Fruit fly (Drosophila melanogaster) whole organism, larva: ENCODE results near the gene CNMaR.

ENCODE experiments used
- noc ChIP-seq: fragments of 200-800 bp; sonication (Bioruptor generic); optimal IDR thresholded peaks from 3 replicates; lab custom pipeline; 2019; ENCODE audit warnings: missing biosample characterization, mild to moderate bottlenecking, missing genetic modification characterization, moderate library complexity

The CNMaR gene

DNA sequence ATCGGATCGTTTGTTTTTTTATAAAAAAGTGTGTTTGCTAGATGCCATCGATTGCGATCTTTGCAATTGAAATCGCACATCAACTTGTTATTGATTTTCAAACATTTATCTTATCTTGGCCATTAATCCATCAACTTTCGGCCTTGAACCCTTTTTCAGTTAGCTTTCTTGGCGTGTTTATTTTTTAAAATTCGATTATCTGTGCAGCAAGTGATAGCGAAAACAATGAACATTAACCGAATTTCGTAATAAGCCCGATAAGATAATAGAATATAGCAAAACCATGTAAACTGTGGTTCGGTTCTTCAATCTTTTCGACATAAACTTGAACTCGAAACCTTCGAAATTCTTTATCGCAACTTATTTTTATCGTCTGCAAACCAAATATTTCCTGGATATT lies 30.4 kb downstream of the CNMaR start:
- no peak for TF ChIP-seq noc (tag; lab: Kevin White, UChicago)

DNA sequence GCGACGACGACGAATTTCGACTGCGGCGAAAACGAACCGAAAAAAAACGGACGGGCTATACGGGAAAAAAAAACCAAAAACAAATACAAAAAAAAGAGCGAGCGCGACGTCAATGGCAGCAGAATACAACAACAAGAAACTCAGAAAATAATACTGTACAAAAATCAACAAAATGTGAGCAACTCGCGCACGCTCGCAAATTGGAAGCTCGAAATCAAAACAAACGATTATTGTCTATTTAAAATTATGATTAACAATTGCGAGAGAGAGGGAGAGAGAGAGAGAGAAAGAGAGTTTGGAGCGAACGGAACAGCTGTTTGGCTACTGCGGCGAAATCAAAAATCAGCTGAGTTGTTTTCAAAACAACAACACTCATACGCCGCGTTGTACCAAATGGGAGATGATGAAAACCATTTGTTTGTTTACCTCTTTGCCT lies 31.6 kb downstream of the CNMaR start:
- TF ChIP-seq noc (tag; lab: Kevin White, UChicago) = peak; percentile 31

- no peak for TF ChIP-seq noc (tag; lab: Kevin White, UChicago)
These were observed 33.4 kb downstream of the CNMaR start for dm6 chr3L:9677260-9677659.

DNA sequence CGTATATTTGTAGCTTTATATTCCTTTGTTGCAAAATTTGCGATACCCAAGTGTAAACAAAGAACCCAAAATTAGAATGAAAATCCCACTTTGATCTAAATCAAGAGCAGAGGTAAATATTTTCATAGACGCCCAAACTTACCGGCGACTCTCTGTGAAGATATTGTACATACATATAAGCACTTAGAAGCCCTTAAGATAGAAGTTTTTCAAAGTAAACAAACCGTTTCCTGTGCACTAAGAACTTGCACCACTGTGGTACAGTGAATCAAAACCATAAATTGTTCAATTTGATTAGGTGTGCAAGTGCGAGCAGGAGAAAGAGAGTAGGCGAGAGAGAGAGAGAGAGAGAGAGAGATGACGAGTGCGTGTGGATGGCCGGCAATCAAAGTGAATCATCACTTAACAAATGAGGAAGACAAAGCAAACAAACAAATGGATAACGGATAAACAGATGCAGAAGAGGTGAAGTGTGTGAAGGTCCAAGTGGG lies 34.1 kb downstream of the CNMaR start:
- TF ChIP-seq noc (tag; lab: Kevin White, UChicago) = no peak

dm6 chr3L:9678994-9679393 lies 35.1 kb downstream of the CNMaR start, which contains the start of the genes fry and CG16717:
fry (minus strand) TSS chr3L:9679103.
CG16717 (plus strand) TSS chr3L:9679201.
- no peak for TF ChIP-seq noc (tag; lab: Kevin White, UChicago)

dm6 chr3L:9680968-9681367 lies 37.1 kb downstream of the CNMaR start, which contains the start of gene alphaTub67C:
alphaTub67C (plus strand) TSS chr3L:9681268.
- no peak for TF ChIP-seq noc (tag; lab: Kevin White, UChicago)

DNA sequence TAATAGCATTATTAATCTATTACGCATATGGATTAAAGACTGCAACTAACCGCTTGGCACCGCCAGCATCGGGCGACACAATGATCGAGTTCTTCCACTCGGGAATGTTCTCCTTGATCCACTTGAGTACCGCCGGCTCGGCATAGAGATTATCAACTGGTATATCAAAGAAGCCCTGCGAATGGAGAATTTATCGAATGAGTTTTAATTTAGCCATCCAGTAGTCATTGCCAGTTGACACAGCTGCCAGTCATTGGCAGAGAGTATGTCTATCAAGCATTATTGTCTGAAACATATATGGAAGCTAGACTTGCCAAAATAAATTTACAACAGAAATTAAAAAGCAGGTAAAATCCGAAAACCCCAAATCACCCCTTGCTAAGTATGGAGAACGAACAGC lies 41.0 kb downstream of the CNMaR start, which contains the start of gene CG16719:
Gene CG16719 (plus strand): TSS at position 301 of the 400 bp plus-strand sequence.
- TF ChIP-seq noc (tag; lab: Kevin White, UChicago) = no peak

DNA sequence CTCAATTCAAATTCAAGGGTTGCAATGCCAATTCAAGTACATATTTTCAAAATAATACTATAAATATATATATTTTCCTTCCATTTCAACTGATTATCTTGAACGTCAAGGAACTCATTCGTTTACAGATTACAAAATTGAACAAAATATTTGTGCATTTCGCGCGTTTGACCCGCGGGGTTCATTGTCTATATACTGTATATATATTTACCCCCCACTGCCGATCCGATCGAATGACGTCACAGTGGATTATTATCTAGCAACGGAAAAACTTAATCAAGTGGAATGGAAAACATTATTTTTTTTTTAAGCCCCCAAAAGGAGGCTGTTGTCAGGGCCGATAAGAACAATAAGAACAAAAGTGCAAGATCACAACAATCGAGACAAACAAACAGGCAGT lies 43.6 kb downstream of the CNMaR start:
- no peak for TF ChIP-seq noc (tag; lab: Kevin White, UChicago)

- TF ChIP-seq noc (tag; lab: Kevin White, UChicago) = no peak
These were observed 44.8 kb downstream of the CNMaR start for dm6 chr3L:9688674-9689073.

dm6 chr3L:9689809-9690208 lies 45.9 kb downstream of the CNMaR start:
- TF ChIP-seq noc (tag; lab: Kevin White, UChicago) = no peak

DNA sequence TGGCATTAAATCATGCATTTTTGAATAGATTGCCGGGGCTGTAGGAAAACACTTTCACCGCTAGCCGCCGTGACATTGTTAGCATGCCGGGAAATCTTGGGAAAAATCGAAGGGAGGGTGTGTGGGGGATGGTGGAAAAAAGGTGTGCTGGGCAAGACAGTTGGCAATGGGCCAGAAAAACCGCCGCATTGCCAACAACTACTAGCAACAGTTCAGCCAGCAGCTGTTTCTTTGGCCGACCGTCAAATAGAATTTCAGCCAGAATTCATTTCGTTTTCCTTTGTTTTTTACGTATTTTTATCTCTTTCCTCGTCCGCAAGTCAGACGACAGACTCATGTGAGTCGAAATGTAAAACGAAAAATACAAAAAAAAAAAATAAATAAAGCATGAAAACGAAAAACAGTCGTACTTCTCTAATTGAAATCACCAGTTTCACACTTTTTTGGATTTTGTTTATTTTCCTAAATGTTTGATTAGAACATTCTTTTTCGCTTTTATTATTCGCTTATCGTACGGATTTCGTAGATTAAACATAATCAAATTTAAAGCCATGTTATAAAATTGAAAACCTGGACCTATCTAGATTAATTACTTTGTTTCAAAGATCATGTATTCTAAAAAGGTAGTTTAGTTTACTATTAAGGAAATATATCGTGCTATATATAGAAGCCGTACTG lies 47.0 kb downstream of the CNMaR start:
- peak; percentile 96 for TF ChIP-seq noc (tag; lab: Kevin White, UChicago)

dm6 chr3L:9691476-9691826 lies 47.5 kb downstream of the CNMaR start:
- peak; percentile 91 for TF ChIP-seq noc (tag; lab: Kevin White, UChicago)

DNA sequence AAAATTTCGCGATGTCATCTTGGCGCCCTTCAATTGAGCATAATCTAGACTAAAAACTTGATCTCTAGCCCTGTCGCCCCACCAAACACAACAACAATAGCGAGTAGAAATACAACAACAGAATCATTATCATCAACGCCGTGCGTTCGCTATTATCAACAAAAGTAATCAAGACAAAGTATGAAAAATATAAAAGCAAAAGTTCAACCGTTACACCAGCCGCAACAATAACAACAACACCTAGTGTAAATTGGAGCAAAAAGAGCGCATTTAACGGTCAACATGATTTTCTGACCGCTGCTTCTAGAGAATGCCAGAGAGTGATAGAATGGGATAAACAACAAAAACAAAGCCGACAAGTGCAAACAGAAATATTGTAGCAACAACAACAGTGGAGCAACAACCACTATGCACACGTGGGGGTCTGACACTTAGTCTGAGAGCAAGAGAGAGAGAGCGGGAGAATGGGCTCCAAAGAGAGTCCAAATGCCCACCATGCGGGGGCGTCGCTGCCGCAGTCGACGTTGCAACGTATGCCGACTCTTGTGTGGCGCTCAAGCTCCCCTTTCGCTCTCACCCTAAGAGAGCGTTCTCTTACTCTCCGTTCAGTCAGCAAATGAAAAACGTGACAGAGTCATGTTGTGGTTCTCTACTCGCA lies 48.5 kb downstream of the CNMaR start:
- TF ChIP-seq noc (tag; lab: Kevin White, UChicago) = peak; percentile 41

- TF ChIP-seq noc (tag; lab: Kevin White, UChicago) = peak; percentile 98
These were observed 49.1 kb downstream of the CNMaR start for dm6 chr3L:9692892-9693551.

dm6 chr3L:9693552-9694133 lies 49.7 kb downstream of the CNMaR start:
- TF ChIP-seq noc (tag; lab: Kevin White, UChicago) = no peak
